Worm (Caenorhabditis elegans): ENCODE data around the gene msp-31.
A peak's percentile ranks its signal among the peaks of the same experiment; 100 is the strongest.

ce11 chrII:4959719-4960118, 43.4 kb upstream of the msp-31 start, which contains the start of gene ulp-2:
- no peak for TF ChIP-seq lsy-2 (tag; optimal IDR thresholded peaks at IDR 0.05)
- TF ChIP-seq blmp-1 (tag; optimal IDR thresholded peaks at IDR 0.05): no peak
- TF ChIP-seq ceh-39 (tag; optimal IDR thresholded peaks at IDR 0.05): no peak
- TF ChIP-seq hlh-1 (tag; optimal IDR thresholded peaks at IDR 0.05): peak; percentile 6

Measured in whole organism, mixed stage, embryonic.